Fruit fly (Drosophila melanogaster): ENCODE measurements around the gene CG13627.

CG13627 gene

dm6 chr3R:24753561-24754027, 41.0 kb downstream of the CG13627 start, which contains the start of gene asp:
Gene asp (plus strand): TSS chr3R:24753849.
- TF ChIP-seq CG7101 (tag; optimal IDR thresholded peaks at IDR 0.05) (peak; percentile 12), Clk (GFP tag; optimal IDR thresholded peaks at IDR 0.05) (no peak), CG5204 (GFP tag; optimal IDR thresholded peaks at IDR 0.05) (peak; percentile 42), Mnt (GFP tag; optimal IDR thresholded peaks at IDR 0.05) (no peak), toe (GFP tag; optimal IDR thresholded peaks at IDR 0.05) (peak; percentile 58), CG1620 (GFP tag; optimal IDR thresholded peaks at IDR 0.05) (peak; percentile 45), tj (GFP tag; optimal IDR thresholded peaks at IDR 0.05) (no peak), kay (GFP tag; ENCODE audit: borderline replicate concordance) (peak; percentile 52), CG14711 (tag; optimal IDR thresholded peaks at IDR 0.05) (peak; percentile 17), bab1 (GFP tag; optimal IDR thresholded peaks at IDR 0.05) (peak; percentile 28)

dm6 chr3R:24764971-24765370, 52.4 kb downstream of the CG13627 start, which contains the start of gene AstA:
Gene AstA (minus strand): TSS chr3R:24765071.
- TF ChIP-seq CG7045 (GFP tag; optimal IDR thresholded peaks at IDR 0.05) (no peak), ovo (GFP tag; optimal IDR thresholded peaks at IDR 0.05) (no peak), kay (GFP tag; ENCODE audit: borderline replicate concordance) (no peak)

DNA sequence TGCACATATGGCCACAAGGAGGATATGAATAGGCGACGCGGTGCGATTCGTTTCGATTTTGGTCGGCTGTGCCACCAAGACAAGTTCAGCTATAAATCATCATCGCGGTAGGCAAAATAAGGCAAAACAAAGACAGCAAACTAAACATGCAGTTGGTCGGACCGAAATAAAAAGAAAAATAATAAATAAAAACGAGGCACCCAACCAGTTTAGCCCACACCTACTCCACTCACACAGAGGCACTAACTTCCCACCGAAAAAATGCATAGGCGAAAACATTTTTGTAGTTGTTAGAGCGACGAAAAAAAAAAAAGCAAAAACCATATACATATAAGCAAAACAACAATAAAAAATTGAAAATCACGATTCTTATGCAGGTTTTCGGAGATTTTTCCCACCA, 54.1 kb downstream of the CG13627 start:
- TF ChIP-seq kay (GFP tag; ENCODE audit: borderline replicate concordance) (peak; percentile 21), pad (GFP tag; optimal IDR thresholded peaks at IDR 0.05) (no peak)

Data from whole organism, adult.